Fruit fly (Drosophila melanogaster) whole organism, adult: ENCODE data around the gene CG2540.

Experiments used
- CG14711 ChIP-seq: fragments of 200-800 bp; sonication (Bioruptor generic); optimal IDR thresholded peaks from 2 replicates; lab custom pipeline; 2018; ENCODE audit warnings: missing biosample characterization, mild to moderate bottlenecking, missing genetic modification characterization, moderate library complexity
- CG33017 ChIP-seq: fragments of 200-800 bp; sonication (Bioruptor generic); optimal IDR thresholded peaks from 2 replicates; lab custom pipeline; 2018; ENCODE audit warnings: missing biosample characterization, mild to moderate bottlenecking, missing genetic modification characterization, moderate library complexity
- Mnt ChIP-seq: fragments of 200-800 bp; sonication (Bioruptor generic); optimal IDR thresholded peaks from 2 replicates; lab custom pipeline; 2016; ENCODE audit warnings: missing biosample characterization, mild to moderate bottlenecking, missing genetic modification characterization
- kay ChIP-seq: fragments of 200-800 bp; sonication (Bioruptor generic); peaks from one replicate; lab custom pipeline; 2016; ENCODE audit warnings: missing biosample characterization, missing genetic modification characterization, borderline replicate concordance
- ovo ChIP-seq: fragments of 200-800 bp; sonication (Bioruptor generic); optimal IDR thresholded peaks from 2 replicates; lab custom pipeline; 2016; ENCODE audit warnings: missing biosample characterization, missing genetic modification characterization

dm6 chrX:12615752-12616366 lies 13.8 kb upstream of the CG2540 start, which contains the start of gene CG11085:
- TF ChIP-seq CG14711 (tag; lab: Kevin White, UChicago) (no peak), ovo (GFP tag; lab: Kevin White, UChicago) (no peak), kay (GFP tag; lab: Kevin White, UChicago) (no peak), CG33017 (tag; lab: Kevin White, UChicago) (no peak), Mnt (GFP tag; lab: Kevin White, UChicago) (no peak)
